Fruit fly (Drosophila melanogaster) whole organism, adult: ENCODE results near the gene Pdi.

ENCODE experiments used
- CG11617 ChIP-seq: fragments of 200-800 bp; sonication (Bioruptor generic); optimal IDR thresholded peaks from 2 replicates; lab custom pipeline; 2017; ENCODE audit warnings: mild to moderate bottlenecking, missing biosample characterization, missing genetic modification reagents, missing genetic modification characterization
- CG12768 ChIP-seq: fragments of 200-800 bp; sonication (Bioruptor generic); optimal IDR thresholded peaks from 2 replicates; lab custom pipeline; 2017; ENCODE audit warnings: missing biosample characterization, missing genetic modification characterization, mild to moderate bottlenecking, moderate library complexity, missing genetic modification reagents
- CG14711 ChIP-seq: fragments of 200-800 bp; sonication (Bioruptor generic); optimal IDR thresholded peaks from 2 replicates; lab custom pipeline; 2018; ENCODE audit warnings: missing biosample characterization, mild to moderate bottlenecking, missing genetic modification characterization, moderate library complexity
- CG1620 ChIP-seq: fragments of 200-800 bp; sonication (Bioruptor generic); optimal IDR thresholded peaks from 2 replicates; lab custom pipeline; 2016; ENCODE audit warnings: missing biosample characterization, missing genetic modification characterization
- CG33017 ChIP-seq: fragments of 200-800 bp; sonication (Bioruptor generic); optimal IDR thresholded peaks from 2 replicates; lab custom pipeline; 2018; ENCODE audit warnings: missing biosample characterization, mild to moderate bottlenecking, missing genetic modification characterization, moderate library complexity
- CG5204 ChIP-seq: fragments of 200-800 bp; sonication (Bioruptor generic); optimal IDR thresholded peaks from 2 replicates; lab custom pipeline; 2016; ENCODE audit warnings: missing biosample characterization, missing genetic modification characterization
- CG7045 ChIP-seq: fragments of 200-800 bp; sonication (Bioruptor generic); optimal IDR thresholded peaks from 2 replicates; lab custom pipeline; 2017; ENCODE audit warnings: missing biosample characterization, mild to moderate bottlenecking, missing genetic modification characterization
- CG7101 ChIP-seq: fragments of 200-800 bp; sonication (Bioruptor generic); optimal IDR thresholded peaks from 2 replicates; lab custom pipeline; 2018; ENCODE audit warnings: missing biosample characterization, mild to moderate bottlenecking, missing genetic modification characterization, moderate library complexity
- Clk ChIP-seq: fragments of 200-800 bp; sonication (Bioruptor generic); optimal IDR thresholded peaks from 2 replicates; lab custom pipeline; 2017; ENCODE audit warnings: missing biosample characterization, missing genetic modification characterization
- Crg-1 ChIP-seq: fragments of 200-800 bp; sonication (Bioruptor generic); optimal IDR thresholded peaks from 2 replicates; lab custom pipeline; 2016; ENCODE audit warnings: missing biosample characterization, missing genetic modification characterization
- Hr96 ChIP-seq: fragments of 200-800 bp; sonication (Bioruptor generic); optimal IDR thresholded peaks from 2 replicates; lab custom pipeline; 2016; ENCODE audit warnings: missing biosample characterization, missing genetic modification characterization
- Mnt ChIP-seq: fragments of 200-800 bp; sonication (Bioruptor generic); optimal IDR thresholded peaks from 2 replicates; lab custom pipeline; 2016; ENCODE audit warnings: missing biosample characterization, mild to moderate bottlenecking, missing genetic modification characterization
- bab1 ChIP-seq: fragments of 200-800 bp; sonication (Bioruptor generic); optimal IDR thresholded peaks from 3 replicates; lab custom pipeline; 2019; ENCODE audit warnings: missing biosample characterization, mild to moderate bottlenecking, missing genetic modification characterization, moderate library complexity
- cic ChIP-seq: fragments of 200-800 bp; sonication (Bioruptor generic); optimal IDR thresholded peaks from 2 replicates; lab custom pipeline; 2017; ENCODE audit warnings: missing biosample characterization, mild to moderate bottlenecking, missing genetic modification characterization, moderate library complexity
- cnc ChIP-seq, 2 experiments: fragments of >200 bp; optimal IDR thresholded peaks; 2 replicates each; lab custom pipeline; 2017
- kay ChIP-seq: fragments of 200-800 bp; sonication (Bioruptor generic); peaks from one replicate; lab custom pipeline; 2016; ENCODE audit warnings: missing biosample characterization, missing genetic modification characterization, borderline replicate concordance
- ovo ChIP-seq: fragments of 200-800 bp; sonication (Bioruptor generic); optimal IDR thresholded peaks from 2 replicates; lab custom pipeline; 2016; ENCODE audit warnings: missing biosample characterization, missing genetic modification characterization
- pad ChIP-seq: fragments of 200-800 bp; sonication (Bioruptor generic); optimal IDR thresholded peaks from 3 replicates; lab custom pipeline; 2017; ENCODE audit warnings: missing biosample characterization, missing genetic modification characterization, mild to moderate bottlenecking, moderate library complexity, missing genetic modification reagents
- tj ChIP-seq: fragments of 200-800 bp; sonication (Bioruptor generic); optimal IDR thresholded peaks from 3 replicates; lab custom pipeline; 2017; ENCODE audit warnings: missing biosample characterization, mild to moderate bottlenecking, missing genetic modification characterization, moderate library complexity
- toe ChIP-seq: fragments of 200-800 bp; sonication (Bioruptor generic); optimal IDR thresholded peaks from 2 replicates; lab custom pipeline; 2016; ENCODE audit warnings: missing biosample characterization, missing genetic modification characterization

Pdi gene

dm6 chr3L:15143108-15143507 lies 468 bp upstream of the Pdi start:
- TF ChIP-seq pad (no peak), cic (GFP tag; lab: Kevin White, UChicago) (no peak), Clk (no peak), Hr96 (no peak), tj (GFP tag; lab: Kevin White, UChicago) (no peak), CG7045 (GFP tag; lab: Kevin White, UChicago) (no peak), CG12768 (GFP tag; lab: Kevin White, UChicago) (no peak)

dm6 chr3L:15141118-15142003 lies 1.3 kb downstream of the Pdi start:
- TF ChIP-seq CG11617 (GFP tag; lab: Kevin White, UChicago): no peak
- peak; percentile 42 for TF ChIP-seq ovo (GFP tag; lab: Kevin White, UChicago)
- peak; percentile 15 for TF ChIP-seq Crg-1
- peak; percentile 2 for TF ChIP-seq CG33017 (tag; lab: Kevin White, UChicago)
- TF ChIP-seq cnc (optimal IDR thresholded peaks at IDR 0.05; lab: Kevin White, UChicago): no peak
- no peak for TF ChIP-seq CG12768 (GFP tag; lab: Kevin White, UChicago)
- peak; percentile 11 for TF ChIP-seq cic (GFP tag; lab: Kevin White, UChicago)
- peak; percentile 81 for TF ChIP-seq pad
- TF ChIP-seq CG7045 (GFP tag; lab: Kevin White, UChicago): peak; percentile 16

dm6 chr3L:15140268-15140957 lies 2.2 kb downstream of the Pdi start:
- TF ChIP-seq tj (GFP tag; lab: Kevin White, UChicago): peak; percentile 82
- no peak for TF ChIP-seq ovo (GFP tag; lab: Kevin White, UChicago)

- TF ChIP-seq kay (GFP tag; lab: Kevin White, UChicago): peak; percentile 86
- TF ChIP-seq Hr96: no peak
- TF ChIP-seq CG14711 (tag; lab: Kevin White, UChicago): no peak
Observed at dm6 chr3L:15137790-15138189, 4.8 kb downstream of the Pdi start.

- peak; percentile 90 for TF ChIP-seq CG33017 (tag; lab: Kevin White, UChicago)
- TF ChIP-seq cic (GFP tag; lab: Kevin White, UChicago): peak; percentile 40
- peak; percentile 86 for TF ChIP-seq Mnt
- peak; percentile 67 for TF ChIP-seq CG14711 (tag; lab: Kevin White, UChicago)
- TF ChIP-seq CG11617 (GFP tag; lab: Kevin White, UChicago): peak; percentile 95
- peak; percentile 88 for TF ChIP-seq CG7045 (GFP tag; lab: Kevin White, UChicago)
- TF ChIP-seq tj (GFP tag; lab: Kevin White, UChicago): peak; percentile 60
- peak; percentile 66 for TF ChIP-seq ovo (GFP tag; lab: Kevin White, UChicago)
- TF ChIP-seq pad: peak; percentile 62
- TF ChIP-seq toe (GFP tag; lab: Kevin White, UChicago): peak; percentile 88
- peak; percentile 95 for TF ChIP-seq Hr96
- TF ChIP-seq Crg-1: peak; percentile 73
- peak; percentile 92 for TF ChIP-seq CG5204 (GFP tag; lab: Kevin White, UChicago)
- TF ChIP-seq kay (GFP tag; lab: Kevin White, UChicago): no peak
- no peak for TF ChIP-seq cnc (optimal IDR thresholded peaks at IDR 0.05; lab: Kevin White, UChicago)
- TF ChIP-seq Clk: peak; percentile 80
- TF ChIP-seq bab1: peak; percentile 83
- TF ChIP-seq CG1620 (GFP tag; lab: Kevin White, UChicago): peak; percentile 64
- peak; percentile 90 for TF ChIP-seq CG12768 (GFP tag; lab: Kevin White, UChicago)
- peak; percentile 89 for TF ChIP-seq CG7101 (tag; lab: Kevin White, UChicago)
Observed at dm6 chr3L:15136659-15137572, 5.7 kb downstream of the Pdi start, which contains the start of gene CG12316. TSS of gene CG12316 (minus strand) at chr3L:15136934.

dm6 chr3L:15131278-15131677 lies 11.4 kb downstream of the Pdi start, which contains the start of gene CG13457:
TSS of gene CG13457 (minus strand) at chr3L:15131378.
- TF ChIP-seq tj (GFP tag; lab: Kevin White, UChicago): no peak
- TF ChIP-seq ovo (GFP tag; lab: Kevin White, UChicago): no peak
- TF ChIP-seq kay (GFP tag; lab: Kevin White, UChicago): no peak
- no peak for TF ChIP-seq cnc (optimal IDR thresholded peaks at IDR 0.05; lab: Kevin White, UChicago)
- no peak for TF ChIP-seq CG7045 (GFP tag; lab: Kevin White, UChicago)
- TF ChIP-seq toe (GFP tag; lab: Kevin White, UChicago): no peak
- TF ChIP-seq CG1620 (GFP tag; lab: Kevin White, UChicago): no peak
- no peak for TF ChIP-seq CG5204 (GFP tag; lab: Kevin White, UChicago)
- no peak for TF ChIP-seq Clk
- no peak for TF ChIP-seq CG33017 (tag; lab: Kevin White, UChicago)
- TF ChIP-seq Hr96: no peak
- TF ChIP-seq Mnt: no peak
